Fruit fly (Drosophila melanogaster) whole organism, adult: ENCODE measurements around the gene CG13689.

ENCODE experiments used
- CG14711 ChIP-seq: fragments of 200-800 bp; sonication (Bioruptor generic); optimal IDR thresholded peaks from 2 replicates; lab custom pipeline; 2018; ENCODE audit warnings: missing biosample characterization, mild to moderate bottlenecking, missing genetic modification characterization, moderate library complexity
- CG1620 ChIP-seq: fragments of 200-800 bp; sonication (Bioruptor generic); optimal IDR thresholded peaks from 2 replicates; lab custom pipeline; 2016; ENCODE audit warnings: missing biosample characterization, missing genetic modification characterization
- CG33017 ChIP-seq: fragments of 200-800 bp; sonication (Bioruptor generic); optimal IDR thresholded peaks from 2 replicates; lab custom pipeline; 2018; ENCODE audit warnings: missing biosample characterization, mild to moderate bottlenecking, missing genetic modification characterization, moderate library complexity
- Clk ChIP-seq: fragments of 200-800 bp; sonication (Bioruptor generic); optimal IDR thresholded peaks from 2 replicates; lab custom pipeline; 2017; ENCODE audit warnings: missing biosample characterization, missing genetic modification characterization
- Crg-1 ChIP-seq: fragments of 200-800 bp; sonication (Bioruptor generic); optimal IDR thresholded peaks from 2 replicates; lab custom pipeline; 2016; ENCODE audit warnings: missing biosample characterization, missing genetic modification characterization
- Mnt ChIP-seq: fragments of 200-800 bp; sonication (Bioruptor generic); optimal IDR thresholded peaks from 2 replicates; lab custom pipeline; 2016; ENCODE audit warnings: missing biosample characterization, mild to moderate bottlenecking, missing genetic modification characterization
- kay ChIP-seq: fragments of 200-800 bp; sonication (Bioruptor generic); peaks from one replicate; lab custom pipeline; 2016; ENCODE audit warnings: missing biosample characterization, missing genetic modification characterization, borderline replicate concordance
- tj ChIP-seq: fragments of 200-800 bp; sonication (Bioruptor generic); optimal IDR thresholded peaks from 3 replicates; lab custom pipeline; 2017; ENCODE audit warnings: missing biosample characterization, mild to moderate bottlenecking, missing genetic modification characterization, moderate library complexity

DNA sequence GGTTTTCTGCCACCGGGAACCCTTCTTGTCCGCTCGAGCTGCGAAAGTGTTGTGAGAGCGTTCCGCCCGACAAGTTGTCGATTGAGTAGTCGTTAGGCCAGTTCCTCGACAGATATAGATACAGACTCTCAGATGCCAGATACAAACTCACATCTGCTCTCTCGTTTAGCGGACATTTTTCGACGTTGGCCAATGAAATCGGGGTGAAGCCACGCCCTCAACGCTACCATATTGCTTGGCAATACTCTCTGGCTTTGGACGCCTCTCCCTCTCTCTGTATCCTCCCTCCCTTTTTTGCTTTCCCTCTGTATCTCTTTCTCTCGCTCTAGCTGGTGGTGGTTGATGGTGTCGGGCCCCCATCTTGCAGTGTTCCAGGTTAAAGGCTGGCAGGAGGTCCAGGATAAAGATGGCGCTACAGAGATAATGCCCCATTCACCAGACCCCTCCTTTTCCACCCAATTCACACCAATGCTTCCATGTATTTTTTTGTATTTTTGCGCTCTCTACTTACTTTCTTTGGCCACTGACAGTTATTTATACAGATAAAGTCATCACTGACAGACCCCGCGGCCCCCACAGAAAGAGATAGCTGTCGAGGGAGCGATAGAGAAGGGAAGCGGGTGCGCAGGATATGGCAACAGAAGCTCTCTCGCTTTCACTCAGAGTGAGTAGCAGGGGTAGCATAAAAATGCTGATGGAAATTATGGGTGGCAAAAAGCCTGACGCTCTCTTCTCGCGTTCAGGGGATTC lies 7.8 kb upstream of the CG13689 start, which contains the start of gene Gsc:
- TF ChIP-seq CG14711 (no peak), tj (GFP tag; lab: Kevin White, UChicago) (no peak), Crg-1 (GFP tag; lab: Kevin White, UChicago) (no peak), CG33017 (tag; lab: Kevin White, UChicago) (no peak), Clk (GFP tag; lab: Kevin White, UChicago) (no peak), kay (GFP tag; lab: Kevin White, UChicago) (no peak), CG1620 (GFP tag; lab: Kevin White, UChicago) (no peak), Mnt (GFP tag; lab: Kevin White, UChicago) (no peak)
